Worm (Caenorhabditis elegans) whole organism, L2 larva: Measurements from ENCODE around the gene T02D1.7.

Experiments used
- F13H6.1 ChIP-seq: sonication (generic microtip); optimal IDR thresholded peaks from 2 replicates; lab custom pipeline; 2016; ENCODE audit warnings: missing genetic modification characterization, missing compliant biosample characterization
- Y55F3AM.14 ChIP-seq: fragments of 200-800 bp; sonication (Bioruptor generic); optimal IDR thresholded peaks from 2 replicates; lab custom pipeline; 2018; ENCODE audit warnings: mild to moderate bottlenecking, missing genetic modification characterization, missing compliant biosample characterization
- ZK546.5 ChIP-seq: sonication (generic microtip); optimal IDR thresholded peaks from 2 replicates; lab custom pipeline; 2017; ENCODE audit warnings: missing biosample characterization, missing genetic modification characterization
- alr-1 ChIP-seq: fragments of 150-350 bp; optimal IDR thresholded peaks from 2 replicates; lab custom pipeline; 2014; ENCODE audit warnings: missing biosample characterization, missing genetic modification characterization
- ama-1 ChIP-seq: fragments of 150-350 bp; optimal IDR thresholded peaks from 2 replicates; lab custom pipeline; 2018; ENCODE audit warnings: inconsistent platforms
- ceh-16 ChIP-seq: fragments of 150-350 bp; optimal IDR thresholded peaks from 2 replicates; lab custom pipeline; 2014; ENCODE audit warnings: missing biosample characterization, missing genetic modification characterization
- ceh-82 ChIP-seq: fragments of 150-350 bp; optimal IDR thresholded peaks from 2 replicates; lab custom pipeline; 2014; ENCODE audit warnings: missing biosample characterization, missing genetic modification characterization
- crh-2 ChIP-seq: sonication (generic microtip); optimal IDR thresholded peaks from 2 replicates; lab custom pipeline; 2017; ENCODE audit warnings: missing biosample characterization, missing genetic modification characterization
- dmd-4 ChIP-seq: sonication (generic microtip); optimal IDR thresholded peaks from 2 replicates; lab custom pipeline; 2017; ENCODE audit warnings: missing biosample characterization, missing genetic modification characterization
- egl-27 ChIP-seq: sonication (generic microtip); optimal IDR thresholded peaks from 3 replicates; lab custom pipeline; 2017; ENCODE audit warnings: missing biosample characterization, missing genetic modification reagents, missing genetic modification characterization
- fos-1 ChIP-seq: fragments of 150-350 bp; optimal IDR thresholded peaks from 2 replicates; lab custom pipeline; 2014; ENCODE audit warnings: missing biosample characterization, missing genetic modification characterization
- gmeb-1 ChIP-seq: fragments of 150-350 bp; optimal IDR thresholded peaks from 2 replicates; lab custom pipeline; 2014; ENCODE audit warnings: missing biosample characterization, missing genetic modification characterization
- lin-39 ChIP-seq: fragments of 150-350 bp; optimal IDR thresholded peaks from 2 replicates; lab custom pipeline; 2014; ENCODE audit warnings: missing biosample characterization, missing genetic modification reagents, missing genetic modification characterization
- lsy-2 ChIP-seq, 2 experiments: fragments of 150-350 bp in 1 of 2; sonication (generic microtip) in 1 of 2; optimal IDR thresholded peaks; 2 replicates each; lab custom pipeline; 2014 to 2017; ENCODE audit warnings: missing biosample characterization in 2 of 2, missing genetic modification characterization in 2 of 2
- mab-5 ChIP-seq: fragments of 150-350 bp; optimal IDR thresholded peaks from 2 replicates; lab custom pipeline; 2014; ENCODE audit warnings: missing biosample characterization, missing genetic modification characterization
- mbf-1 ChIP-seq: sonication (generic microtip); optimal IDR thresholded peaks from 2 replicates; lab custom pipeline; 2017; ENCODE audit warnings: missing biosample characterization, missing genetic modification characterization
- nhr-10 ChIP-seq: sonication (generic microtip); optimal IDR thresholded peaks from 2 replicates; lab custom pipeline; 2017; ENCODE audit warnings: missing biosample characterization, missing genetic modification characterization
- nhr-11 ChIP-seq: fragments of 150-350 bp; optimal IDR thresholded peaks from 2 replicates; lab custom pipeline; 2014; ENCODE audit warnings: missing biosample characterization, missing genetic modification characterization
- nhr-12 ChIP-seq: fragments of 150-350 bp; optimal IDR thresholded peaks from 2 replicates; lab custom pipeline; 2014; ENCODE audit warnings: missing biosample characterization, missing genetic modification characterization
- nhr-129 ChIP-seq: fragments of 150-350 bp; optimal IDR thresholded peaks from 2 replicates; lab custom pipeline; 2014; ENCODE audit warnings: missing biosample characterization, missing genetic modification characterization
- nhr-21 ChIP-seq: fragments of 150-350 bp; optimal IDR thresholded peaks from 2 replicates; lab custom pipeline; 2014; ENCODE audit warnings: missing biosample characterization, missing genetic modification characterization
- nhr-25 ChIP-seq: fragments of 150-350 bp; sonication (generic microtip); optimal IDR thresholded peaks from 3 replicates; lab custom pipeline; 2014; ENCODE audit warnings: missing biosample characterization, missing genetic modification characterization
- nhr-6 ChIP-seq: fragments of 150-350 bp; optimal IDR thresholded peaks from 2 replicates; lab custom pipeline; 2014; ENCODE audit warnings: missing biosample characterization, missing genetic modification characterization
- nhr-77 ChIP-seq: fragments of 150-350 bp; optimal IDR thresholded peaks from 2 replicates; lab custom pipeline; 2014; ENCODE audit warnings: missing biosample characterization, missing genetic modification characterization
- peb-1 ChIP-seq: fragments of 150-350 bp; optimal IDR thresholded peaks from 2 replicates; lab custom pipeline; 2014; ENCODE audit warnings: missing biosample characterization, missing genetic modification characterization
- sem-4 ChIP-seq: fragments of 150-350 bp; optimal IDR thresholded peaks from 2 replicates; lab custom pipeline; 2014; ENCODE audit warnings: missing biosample characterization, missing genetic modification reagents, missing genetic modification characterization
- skn-1 ChIP-seq: sonication (generic microtip); optimal IDR thresholded peaks from 2 replicates; lab custom pipeline; 2017; ENCODE audit warnings: missing biosample characterization, missing genetic modification characterization
- sma-3 ChIP-seq: sonication (generic microtip); optimal IDR thresholded peaks from 2 replicates; lab custom pipeline; 2016; ENCODE audit warnings: missing genetic modification reagents, missing genetic modification characterization, missing compliant biosample characterization
- sma-9 ChIP-seq, 2 experiments: fragments of 150-350 bp in 1 of 2; sonication (generic microtip) in 1 of 2; optimal IDR thresholded peaks; 2 replicates each; lab custom pipeline; 2014 to 2016; ENCODE audit warnings: missing genetic modification characterization in 2 of 2, mild to moderate bottlenecking in 1 of 2, missing biosample characterization in 1 of 2, missing compliant biosample characterization in 1 of 2, missing genetic modification reagents in 1 of 2, moderate library complexity in 1 of 2
- unc-39 ChIP-seq: fragments of 150-350 bp; optimal IDR thresholded peaks from 2 replicates; lab custom pipeline; 2014; ENCODE audit warnings: missing biosample characterization, missing genetic modification characterization
- unc-55 ChIP-seq: fragments of 150-350 bp; sonication (generic microtip); optimal IDR thresholded peaks from 3 replicates; lab custom pipeline; 2014; ENCODE audit warnings: missing biosample characterization, missing genetic modification reagents, missing genetic modification characterization
- unc-62 ChIP-seq: fragments of 150-350 bp; optimal IDR thresholded peaks from 2 replicates; lab custom pipeline; 2014; ENCODE audit warnings: missing biosample characterization, missing genetic modification reagents, missing genetic modification characterization
- zag-1 ChIP-seq: fragments of 150-350 bp; optimal IDR thresholded peaks from 2 replicates; lab custom pipeline; 2014; ENCODE audit warnings: missing biosample characterization, missing genetic modification characterization
- ztf-1 ChIP-seq: fragments of 200-800 bp; sonication (Bioruptor generic); conservative IDR thresholded peaks from 2 replicates; pipeline ENCODE4 v1.3.6; 2022; ENCODE audit warnings: missing genetic modification characterization, missing compliant biosample characterization
- ztf-11 ChIP-seq: sonication (generic microtip); optimal IDR thresholded peaks from 2 replicates; lab custom pipeline; 2017; ENCODE audit warnings: missing biosample characterization, missing genetic modification characterization
- ztf-4 ChIP-seq: fragments of 150-350 bp; optimal IDR thresholded peaks from 2 replicates; lab custom pipeline; 2014; ENCODE audit warnings: missing biosample characterization, missing genetic modification characterization

Gene T02D1.7

ce11 chrIV:17441260-17441659 lies 34.3 kb upstream of the T02D1.7 start:
- TF ChIP-seq nhr-25, result peak; percentile 50
- TF ChIP-seq unc-39 (tag; lab: Kevin White, UChicago), result no peak
- TF ChIP-seq ztf-4 (tag; lab: Kevin White, UChicago), result no peak
- no peak for TF ChIP-seq fos-1 (tag; lab: Kevin White, UChicago)
- TF ChIP-seq sma-9 (GFP tag; optimal IDR thresholded peaks at IDR 0.05; lab: Kevin White, UChicago), result peak; percentile 54
- no peak for TF ChIP-seq sma-9 (tag; optimal IDR thresholded peaks at IDR 0.05; lab: Kevin White, UChicago)
- TF ChIP-seq nhr-21 (tag; lab: Kevin White, UChicago), result no peak
- TF ChIP-seq lin-39, result no peak

ce11 chrIV:17440417-17440816 lies 33.5 kb upstream of the T02D1.7 start, which contains the start of gene F08A7.1:
TSS of gene F08A7.1 (plus strand) at chrIV:17440607.
- TF ChIP-seq nhr-77 (no peak), peb-1 (tag; lab: Kevin White, UChicago) (no peak), egl-27 (tag; lab: Kevin White, UChicago) (no peak), ceh-82 (no peak), gmeb-1 (tag; lab: Kevin White, UChicago) (peak; percentile 44), fos-1 (tag; lab: Kevin White, UChicago) (peak; percentile 36), dmd-4 (no peak), nhr-6 (tag; lab: Kevin White, UChicago) (no peak), lsy-2 (tag; optimal IDR thresholded peaks at IDR 0.05; lab: Kevin White, UChicago) (no peak), nhr-129 (tag; lab: Kevin White, UChicago) (no peak), sma-3 (no peak), nhr-12 (tag; lab: Kevin White, UChicago) (no peak), sem-4 (tag; lab: Kevin White, UChicago) (no peak)

ce11 chrIV:17440001-17440400 lies 33.1 kb upstream of the T02D1.7 start, which contains the start of gene C06A12.19:
TSS of gene C06A12.19 (minus strand) at chrIV:17440101.
- TF ChIP-seq nhr-10 (tag; lab: Kevin White, UChicago) (no peak), sma-3 (no peak), ztf-11 (tag; lab: Kevin White, UChicago) (no peak), Y55F3AM.14 (no peak), ceh-16 (tag; lab: Kevin White, UChicago) (no peak), ama-1 (lab: Kevin White, UChicago) (no peak), nhr-12 (tag; lab: Kevin White, UChicago) (no peak), unc-62 (GFP tag; lab: Kevin White, UChicago) (no peak), egl-27 (tag; lab: Kevin White, UChicago) (no peak), ztf-1 (GFP tag; lab: Robert Waterston, UW) (no peak), sma-9 (GFP tag; optimal IDR thresholded peaks at IDR 0.05; lab: Kevin White, UChicago) (no peak), sma-9 (tag; optimal IDR thresholded peaks at IDR 0.05; lab: Kevin White, UChicago) (no peak), nhr-21 (tag; lab: Kevin White, UChicago) (no peak), mab-5 (tag; lab: Kevin White, UChicago) (no peak), zag-1 (no peak), ZK546.5 (no peak), nhr-129 (tag; lab: Kevin White, UChicago) (no peak), unc-55 (GFP tag; lab: Kevin White, UChicago) (no peak)
- TF ChIP-seq, all 48 proteins: peak for 0

ce11 chrIV:17437038-17437437 lies 30.1 kb upstream of the T02D1.7 start, which contains the start of gene C06A12.8:
TSS of gene C06A12.8 (plus strand) at chrIV:17437338.
- no peak for TF ChIP-seq mbf-1
- TF ChIP-seq nhr-77, result no peak
- TF ChIP-seq nhr-10 (tag; lab: Kevin White, UChicago), result no peak
- no peak for TF ChIP-seq ZK546.5
- no peak for TF ChIP-seq nhr-129 (tag; lab: Kevin White, UChicago)
- no peak for TF ChIP-seq sem-4 (tag; lab: Kevin White, UChicago)
- TF ChIP-seq gmeb-1 (tag; lab: Kevin White, UChicago), result no peak
- TF ChIP-seq nhr-11 (tag; lab: Kevin White, UChicago), result no peak
- no peak for TF ChIP-seq nhr-21 (tag; lab: Kevin White, UChicago)
- no peak for TF ChIP-seq unc-39 (tag; lab: Kevin White, UChicago)
- TF ChIP-seq skn-1 (tag; lab: Kevin White, UChicago), result no peak
- TF ChIP-seq, all 48 proteins: peak for 0

- TF ChIP-seq lin-39, result no peak
- no peak for TF ChIP-seq crh-2 (tag; lab: Kevin White, UChicago)
- TF ChIP-seq ceh-82, result no peak
- no peak for TF ChIP-seq sma-9 (GFP tag; optimal IDR thresholded peaks at IDR 0.05; lab: Kevin White, UChicago)
- TF ChIP-seq sma-9 (tag; optimal IDR thresholded peaks at IDR 0.05; lab: Kevin White, UChicago), result no peak
- no peak for TF ChIP-seq alr-1 (tag; lab: Kevin White, UChicago)
- no peak for TF ChIP-seq dmd-4
- TF ChIP-seq fos-1 (tag; lab: Kevin White, UChicago), result no peak
- TF ChIP-seq mbf-1, result no peak
- TF ChIP-seq nhr-21 (tag; lab: Kevin White, UChicago), result no peak
- TF ChIP-seq unc-39 (tag; lab: Kevin White, UChicago), result no peak
- TF ChIP-seq ztf-1 (GFP tag; lab: Robert Waterston, UW), result no peak
- TF ChIP-seq ceh-16 (tag; lab: Kevin White, UChicago), result no peak
- no peak for TF ChIP-seq unc-55 (GFP tag; lab: Kevin White, UChicago)
- no peak for TF ChIP-seq nhr-11 (tag; lab: Kevin White, UChicago)
- no peak for TF ChIP-seq ztf-4 (tag; lab: Kevin White, UChicago)
- TF ChIP-seq F13H6.1 (tag; lab: Kevin White, UChicago), result no peak
Measured at ce11 chrIV:17436552-17436951, 29.6 kb upstream of the T02D1.7 start, which contains the start of gene gcy-27. TSS of gene gcy-27 (minus strand) at chrIV:17436652.
